Fruit fly (Drosophila melanogaster): ENCODE data around the gene CG33965.
A peak's percentile ranks its signal among the peaks of the same experiment; 100 is the strongest.

Gene CG33965

DNA sequence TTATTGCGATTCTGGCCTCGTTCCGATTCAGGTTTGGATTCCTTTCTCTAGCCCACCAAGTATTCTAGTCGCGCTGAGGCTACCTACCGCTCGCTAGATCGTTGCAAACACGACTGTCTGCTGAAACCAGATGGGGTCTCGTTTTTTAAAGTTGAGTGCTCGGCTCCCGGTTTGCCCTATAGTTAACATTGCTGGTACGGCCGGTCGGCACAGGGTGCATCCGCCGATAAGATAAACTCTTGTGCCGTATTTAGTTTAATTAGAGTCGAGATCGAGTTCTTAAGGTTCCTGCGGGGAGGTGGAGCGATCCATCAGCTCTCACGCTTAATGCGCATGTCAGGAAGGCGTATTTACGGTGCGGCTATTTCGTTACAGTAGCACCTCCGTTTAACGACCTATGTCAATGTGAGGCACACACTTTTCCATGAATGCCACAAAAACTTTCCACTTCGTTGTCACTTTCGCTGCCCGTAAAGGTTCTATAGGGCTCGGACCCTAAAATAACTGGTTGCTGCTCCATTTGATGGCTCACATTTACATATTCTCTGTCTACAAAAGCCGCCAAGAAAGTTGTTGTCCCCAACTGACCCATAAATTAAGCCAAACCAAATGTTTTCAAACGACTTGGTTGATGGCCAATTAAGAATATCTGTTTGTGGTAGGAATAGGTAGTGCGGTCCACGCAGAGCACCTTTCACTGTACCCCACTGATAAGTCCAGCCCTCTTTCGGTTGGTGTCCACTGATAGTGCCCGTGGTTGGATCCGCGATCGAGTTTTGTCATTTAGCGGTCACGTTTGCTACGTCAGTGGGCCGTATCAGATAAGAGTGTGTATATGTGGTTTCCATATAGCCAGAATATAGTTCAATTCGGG lies 27.8 kb upstream of the CG33965 start, which contains the start of gene CG9119 (continued):
- peak; percentile 27 for TF ChIP-seq rgr (GFP tag; optimal IDR thresholded peaks at IDR 0.05)
- peak; percentile 59 for TF ChIP-seq h (GFP tag; optimal IDR thresholded peaks at IDR 0.05)

DNA sequence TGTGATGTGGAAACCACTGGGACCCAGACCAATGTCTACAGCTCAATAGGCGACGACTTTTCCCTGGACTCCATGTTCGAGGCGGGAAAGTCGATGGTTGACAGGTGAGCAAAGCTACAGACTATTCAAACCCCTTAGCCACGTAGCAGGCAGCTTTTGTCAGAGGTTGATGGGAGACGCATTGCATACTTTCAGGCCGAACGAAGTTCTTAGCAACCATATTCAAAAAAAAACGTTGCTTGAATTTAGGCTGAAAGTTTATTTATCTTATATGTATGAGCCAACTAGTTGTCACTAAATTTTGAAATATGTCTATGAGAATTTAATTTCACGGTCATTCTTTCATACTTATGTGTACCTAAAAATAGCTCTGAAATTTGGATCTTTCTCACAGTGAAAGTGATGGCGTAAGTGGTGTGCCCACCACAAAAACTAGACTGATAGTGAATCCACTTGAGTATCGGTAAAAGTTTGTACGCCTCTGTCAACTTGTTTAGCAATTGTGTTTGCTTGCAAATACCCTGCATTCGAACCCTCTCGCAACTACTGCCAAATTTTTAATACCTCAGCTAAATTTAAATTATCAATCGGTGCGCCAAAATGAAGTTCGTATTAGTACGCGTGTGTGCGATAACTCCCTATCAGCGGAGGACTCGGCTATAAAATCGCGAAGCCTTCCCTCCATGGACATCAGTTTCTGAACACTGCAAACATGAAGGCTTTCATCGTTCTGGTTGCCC lies 25.8 kb upstream of the CG33965 start, which contains the start of gene LysB:
Gene LysB (plus strand): TSS at position 690 of the 740 bp plus-strand sequence.
- TF ChIP-seq N (GFP tag; optimal IDR thresholded peaks at IDR 0.05) = peak; percentile 11
- peak; percentile 86 for TF ChIP-seq Vsx2 (GFP tag; optimal IDR thresholded peaks at IDR 0.05; ENCODE audit: partially characterized antibody)
- TF ChIP-seq CrebA (GFP tag; optimal IDR thresholded peaks at IDR 0.05; ENCODE audit: borderline replicate concordance) = no peak
- no peak for TF ChIP-seq h (GFP tag; optimal IDR thresholded peaks at IDR 0.05)
- TF ChIP-seq GATAd (GFP tag; optimal IDR thresholded peaks at IDR 0.05) = no peak
- peak; percentile 64 to 80 for TF ChIP-seq dl (GFP tag; optimal IDR thresholded peaks at IDR 0.05; ENCODE audit: insufficient read depth in 1 of 2, partially characterized antibody in 2 of 2)
- TF ChIP-seq Abd-B (GFP tag; optimal IDR thresholded peaks at IDR 0.05) = no peak
- TF ChIP-seq Rel (GFP tag; optimal IDR thresholded peaks at IDR 0.05) = no peak
- peak; percentile 18 for TF ChIP-seq Rel (tag; optimal IDR thresholded peaks at IDR 0.05)
- TF ChIP-seq Myc (optimal IDR thresholded peaks at IDR 0.05) = peak; percentile 85
- no peak for TF ChIP-seq Mio (GFP tag; optimal IDR thresholded peaks at IDR 0.05)
- peak; percentile 96 for TF ChIP-seq Dif (GFP tag; optimal IDR thresholded peaks at IDR 0.05; ENCODE audit: partially characterized antibody)
- TF ChIP-seq tai (GFP tag; optimal IDR thresholded peaks at IDR 0.05) = no peak
- TF ChIP-seq usp (GFP tag; optimal IDR thresholded peaks at IDR 0.05) = no peak

DNA sequence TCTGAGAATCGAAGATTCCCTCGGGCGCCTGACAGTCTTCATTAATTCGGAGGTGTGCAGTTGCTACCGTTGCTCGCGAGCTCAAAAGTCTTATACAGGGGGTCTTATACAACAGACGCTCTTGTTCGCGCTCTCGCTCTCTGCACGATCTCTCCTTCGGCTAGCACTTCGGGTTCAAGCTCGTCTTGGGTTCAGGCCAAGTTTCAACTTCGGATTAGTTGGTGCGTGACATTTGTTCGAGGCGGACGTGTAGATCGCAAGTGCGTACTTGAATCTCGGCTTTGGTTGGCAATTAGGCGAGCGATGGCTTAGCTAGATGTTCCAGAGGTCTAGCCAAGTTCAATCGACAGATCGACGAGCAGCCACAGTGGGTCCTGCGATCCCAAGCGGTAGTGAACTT lies 24.5 kb upstream of the CG33965 start:
- TF ChIP-seq Dif (GFP tag; optimal IDR thresholded peaks at IDR 0.05; ENCODE audit: partially characterized antibody) (peak; percentile 36), CG9705 (GFP tag; optimal IDR thresholded peaks at IDR 0.05) (no peak), dl (GFP tag; optimal IDR thresholded peaks at IDR 0.05; ENCODE audit: insufficient read depth in 1 of 2, partially characterized antibody in 2 of 2) (peak in 1 of 2 experiments; percentile 1)

DNA sequence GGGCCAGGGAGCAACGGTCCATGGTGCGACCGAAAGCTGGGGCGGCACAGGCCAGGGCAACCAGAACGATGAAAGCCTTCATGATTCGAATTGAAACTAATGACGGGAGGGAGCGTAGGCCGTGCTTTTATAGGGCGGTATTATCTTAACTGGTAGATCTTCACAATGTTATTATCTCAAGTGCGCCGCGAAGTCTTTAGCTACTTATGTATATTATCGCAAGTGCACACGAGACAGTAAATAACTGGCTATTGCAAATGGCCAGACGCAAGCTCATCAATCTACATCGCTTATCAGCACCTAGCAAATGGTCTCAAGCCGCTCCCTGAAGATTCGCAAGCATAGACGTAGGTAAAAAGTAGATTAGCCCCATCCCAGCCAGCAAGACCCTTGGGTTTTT lies 21.6 kb upstream of the CG33965 start, which contains the start of gene LysD:
Gene LysD (minus strand): TSS at position 101 of the 400 bp plus-strand sequence.
- no peak for TF ChIP-seq Myc (optimal IDR thresholded peaks at IDR 0.05)
- TF ChIP-seq lola (GFP tag; optimal IDR thresholded peaks at IDR 0.05) = no peak
- no peak for TF ChIP-seq ey (GFP tag; optimal IDR thresholded peaks at IDR 0.05)
- no peak for TF ChIP-seq Rel (GFP tag; optimal IDR thresholded peaks at IDR 0.05)
- no peak for TF ChIP-seq Rel (tag; optimal IDR thresholded peaks at IDR 0.05)
- TF ChIP-seq dsf (GFP tag; optimal IDR thresholded peaks at IDR 0.05; ENCODE audit: borderline replicate concordance) = no peak

DNA sequence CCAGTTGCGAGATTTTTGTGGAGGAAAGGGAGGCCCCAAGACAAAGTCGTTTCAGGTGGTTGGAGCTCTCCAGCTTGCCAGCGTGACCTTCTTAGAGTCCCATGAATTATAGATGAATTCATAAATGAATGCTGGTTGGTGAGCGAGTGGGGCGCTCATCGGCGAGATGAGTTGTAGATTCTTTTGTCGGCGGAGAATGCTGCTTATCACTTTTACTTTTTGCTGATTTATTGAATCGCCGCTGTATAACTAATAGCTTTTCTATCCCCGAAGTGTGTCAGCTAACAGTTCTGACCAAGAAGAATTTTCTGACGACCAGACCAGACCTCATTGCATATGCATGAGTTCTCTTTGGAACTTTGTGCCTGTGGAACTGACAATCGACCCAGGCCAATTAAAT lies 20.6 kb upstream of the CG33965 start:
- TF ChIP-seq Abd-B (GFP tag; optimal IDR thresholded peaks at IDR 0.05) (no peak), Myc (optimal IDR thresholded peaks at IDR 0.05) (no peak), psq (GFP tag; optimal IDR thresholded peaks at IDR 0.05) (no peak), CG32264 (GFP tag; optimal IDR thresholded peaks at IDR 0.05) (no peak), OdsH (GFP tag; optimal IDR thresholded peaks at IDR 0.05) (no peak), dl (GFP tag; optimal IDR thresholded peaks at IDR 0.05; ENCODE audit: insufficient read depth in 1 of 2, partially characterized antibody in 2 of 2) (no peak), fru (GFP tag; optimal IDR thresholded peaks at IDR 0.05) (no peak)

DNA sequence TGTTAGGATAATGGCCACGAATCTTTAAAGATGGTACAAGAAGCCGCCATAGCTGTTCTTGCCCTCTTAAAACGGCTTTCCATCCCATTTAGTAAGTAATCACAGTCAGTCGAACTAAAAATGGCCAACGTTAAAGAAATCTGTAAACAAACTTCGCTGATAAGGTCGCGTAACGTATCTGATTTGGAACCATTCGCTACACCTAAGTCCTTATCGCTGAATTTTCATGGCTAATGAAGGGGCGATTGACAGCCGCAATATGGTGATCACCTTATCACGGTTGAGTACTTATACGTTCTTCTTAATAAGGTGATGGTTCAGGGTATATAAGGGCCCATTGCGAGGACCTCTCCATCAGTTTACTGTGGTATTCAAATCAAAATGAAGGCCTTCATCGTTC lies 20.1 kb upstream of the CG33965 start, which contains the start of gene LysE:
Gene LysE (plus strand): TSS at position 257 of the 400 bp plus-strand sequence.
- TF ChIP-seq N (GFP tag; optimal IDR thresholded peaks at IDR 0.05) = no peak
- no peak for TF ChIP-seq Hr83 (GFP tag; optimal IDR thresholded peaks at IDR 0.05; ENCODE audit: poor library complexity, severe bottlenecking)
- TF ChIP-seq Jra (GFP tag; optimal IDR thresholded peaks at IDR 0.05) = no peak
- no peak for TF ChIP-seq OdsH (GFP tag; optimal IDR thresholded peaks at IDR 0.05)
- no peak for TF ChIP-seq dmrt93B (GFP tag; optimal IDR thresholded peaks at IDR 0.05)
- TF ChIP-seq Rel (GFP tag; optimal IDR thresholded peaks at IDR 0.05) = no peak
- no peak for TF ChIP-seq Rel (tag; optimal IDR thresholded peaks at IDR 0.05)
- TF ChIP-seq foxo (GFP tag; optimal IDR thresholded peaks at IDR 0.05) = no peak
- no peak for TF ChIP-seq sage (GFP tag; optimal IDR thresholded peaks at IDR 0.05)
- TF ChIP-seq HLH106 (tag; optimal IDR thresholded peaks at IDR 0.05) = no peak
